Worm (Caenorhabditis elegans) whole organism, early embryonic: Measurements from ENCODE around the gene C32B5.15.

ENCODE experiments used
- B0310.2 ChIP-seq: sonication (generic microtip); optimal IDR thresholded peaks from 2 replicates; lab custom pipeline; 2016; ENCODE audit warnings: mild to moderate bottlenecking, missing genetic modification characterization, missing compliant biosample characterization
- aly-1 ChIP-seq: sonication (generic microtip); optimal IDR thresholded peaks from 2 replicates; lab custom pipeline; 2016; ENCODE audit warnings: missing genetic modification characterization, missing compliant biosample characterization
- ama-1 ChIP-seq: fragments of 150-350 bp; optimal IDR thresholded peaks from 2 replicates; lab custom pipeline; 2014
- hmbx-1 ChIP-seq: sonication (generic microtip); optimal IDR thresholded peaks from 2 replicates; lab custom pipeline; 2016; ENCODE audit warnings: mild to moderate bottlenecking, missing genetic modification characterization, missing compliant biosample characterization
- hnd-1 ChIP-seq: sonication (generic microtip); optimal IDR thresholded peaks from 2 replicates; lab custom pipeline; 2016; ENCODE audit warnings: missing genetic modification characterization, missing compliant biosample characterization
- tbx-11 ChIP-seq: fragments of 200-800 bp; sonication (Bioruptor generic); IDR thresholded peaks from 2 replicates; pipeline ENCODE4 v1.3.6; 2022; ENCODE audit warnings: missing genetic modification characterization, missing compliant biosample characterization

ce11 chrII:973999-974398, 1.2 kb upstream of the C32B5.15 start, which contains the start of gene fbxc-14:
- TF ChIP-seq ama-1 (no peak), B0310.2 (tag; lab: Kevin White, UChicago) (no peak), hmbx-1 (tag; lab: Kevin White, UChicago) (no peak), aly-1 (tag; lab: Kevin White, UChicago) (no peak), hnd-1 (tag; lab: Kevin White, UChicago) (no peak), tbx-11 (no peak)
